Worm (Caenorhabditis elegans) whole organism, midembryonic: ENCODE measurements around the gene ifta-2.

Source experiments
- flt-1 ChIP-seq: fragments of 200-800 bp; sonication (Bioruptor generic); IDR thresholded peaks from 2 replicates; pipeline ENCODE4 v1.3.6; 2022; ENCODE audit warnings: missing genetic modification characterization, missing compliant biosample characterization
- tab-1 ChIP-seq: fragments of 200-800 bp; sonication (Bioruptor generic); IDR thresholded peaks from 2 replicates; pipeline ENCODE4 v1.3.6; 2022; ENCODE audit warnings: missing genetic modification characterization, missing compliant biosample characterization
- ztf-29 ChIP-seq: fragments of 200-800 bp; sonication (Bioruptor generic); IDR thresholded peaks from 2 replicates; pipeline ENCODE4 v1.3.6; 2022; ENCODE audit warnings: missing genetic modification reagents, missing genetic modification characterization, missing compliant biosample characterization

DNA sequence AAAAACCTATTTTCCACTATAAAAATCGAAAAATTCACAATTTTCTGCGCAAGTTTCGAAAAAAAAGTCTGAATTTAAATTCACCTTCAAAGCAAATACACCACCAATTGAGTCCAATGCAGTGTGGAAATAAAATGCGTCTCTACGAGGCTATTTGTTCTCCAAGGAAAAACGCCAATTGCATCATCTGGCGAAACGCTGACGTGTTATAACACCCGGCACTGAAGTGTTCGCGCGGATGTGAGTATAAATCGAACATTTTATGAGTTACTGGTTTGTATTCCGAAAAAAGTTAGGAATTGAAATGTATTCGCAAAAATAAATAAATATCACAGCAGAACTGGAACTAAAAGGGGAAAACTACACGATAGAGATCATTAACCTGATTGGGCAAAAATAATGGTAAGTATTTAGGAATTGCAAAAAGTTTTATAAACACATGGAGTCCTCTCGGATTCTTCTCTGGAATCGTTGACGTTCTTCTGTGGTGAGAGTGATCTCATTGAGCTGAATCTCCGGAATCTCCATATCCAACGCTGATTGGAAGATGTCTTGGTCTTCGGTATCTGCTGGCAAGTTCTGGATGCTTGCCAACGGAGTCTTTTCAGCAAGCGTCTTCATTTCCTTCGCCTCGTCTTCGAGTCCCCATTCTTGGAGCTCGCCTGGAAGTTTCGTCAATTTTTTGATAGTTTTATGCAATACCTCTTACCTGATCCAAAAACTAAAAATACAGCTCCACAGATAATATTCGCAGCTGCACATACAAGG is 13.7 kb downstream of the ifta-2 start, which contains the start of gene zipt-7.1:
- TF ChIP-seq tab-1 (no peak), flt-1 (no peak), ztf-29 (GFP tag; lab: Robert Waterston, UW) (no peak)
